ENCODE assay signal across 4 worm cellular contexts in genomic region chrIV:13763449-13763848, ce11.
TF ChIP-seq lines count a peak whose summit lies in the region.

No protein-coding gene starts in this region.

TF ChIP-seq in whole organism, L1 larva, 84 proteins besides CTCF, POLR2A, EP300 and RAD21:
- TF ChIP-seq fkh-10 (GFP tag; optimal IDR thresholded peaks at IDR 0.05; lab: Kevin White, UChicago) = peak; percentile 6
- TF ChIP-seq ces-1 (GFP tag; optimal IDR thresholded peaks at IDR 0.05; lab: Kevin White, UChicago) = no peak

TF ChIP-seq in whole organism, L2 larva, 48 proteins besides CTCF, POLR2A, EP300 and RAD21:
- TF ChIP-seq nhr-129 (tag; optimal IDR thresholded peaks at IDR 0.05; lab: Kevin White, UChicago) = no peak
- TF ChIP-seq unc-55 (GFP tag; optimal IDR thresholded peaks at IDR 0.05; lab: Kevin White, UChicago) = peak; percentile 8

TF ChIP-seq in whole organism, late embryonic, 69 proteins besides CTCF, POLR2A, EP300 and RAD21:
- peak; percentile 74 for TF ChIP-seq unc-42 (tag; optimal IDR thresholded peaks at IDR 0.05; lab: Kevin White, UChicago)
- TF ChIP-seq rnt-1 (tag; optimal IDR thresholded peaks at IDR 0.05; lab: Kevin White, UChicago) = no peak
- no peak for TF ChIP-seq Y22D7AL.16 (tag; optimal IDR thresholded peaks at IDR 0.05; lab: Kevin White, UChicago)
- no peak for TF ChIP-seq ama-1 (optimal IDR thresholded peaks at IDR 0.05; lab: Kevin White, UChicago)
- TF ChIP-seq ceh-24 (tag; optimal IDR thresholded peaks at IDR 0.05; lab: Kevin White, UChicago) = no peak
- TF ChIP-seq nhr-11 (tag; optimal IDR thresholded peaks at IDR 0.05; lab: Kevin White, UChicago) = no peak
- no peak for TF ChIP-seq hlh-30 (tag; optimal IDR thresholded peaks at IDR 0.05; lab: Kevin White, UChicago; ENCODE audit: insufficient read depth)

TF ChIP-seq in whole organism, mixed stage, embryonic, 35 proteins besides CTCF, POLR2A, EP300 and RAD21:
- TF ChIP-seq ces-1 (GFP tag; optimal IDR thresholded peaks at IDR 0.05; lab: Kevin White, UChicago) (peak; percentile 88), lin-13 (tag; optimal IDR thresholded peaks at IDR 0.05; lab: Kevin White, UChicago) (no peak)

Comparison
In these comparisons a context has a peak if more than half of its experiments do, and no peak if none do; other contexts are left out.
1. Of the 10 proteins assayed by ChIP-seq in both whole organism, L1 larva and whole organism, late embryonic: peak only in whole organism, L1 larva: fkh-10; only in whole organism, late embryonic: none; in both: none; in neither: 9.